Fruit fly (Drosophila melanogaster) whole organism, embryonic: ENCODE results near the gene CG31922.

Experiments used
- Adf1 ChIP-seq: fragments of 200-800 bp; sonication (Bioruptor generic); IDR thresholded peaks from 2 replicates; pipeline ENCODE4 v1.3.6; 2022; ENCODE audit warnings: missing biosample characterization, missing genetic modification characterization
- Atf6 ChIP-seq: fragments of 200-800 bp; sonication (Bioruptor generic); IDR thresholded peaks from 2 replicates; pipeline ENCODE4 v1.3.6; 2022; ENCODE audit warnings: missing biosample characterization, missing genetic modification characterization
- CG10366 ChIP-seq: fragments of 200-800 bp; sonication (Bioruptor generic); IDR thresholded peaks from 2 replicates; pipeline ENCODE4 v1.3.6; 2022; ENCODE audit warnings: missing biosample characterization, missing genetic modification characterization
- CG10462 ChIP-seq: fragments of 200-800 bp; sonication (Bioruptor generic); optimal IDR thresholded peaks from 2 replicates; lab custom pipeline; 2016; ENCODE audit warnings: missing biosample characterization, missing genetic modification characterization
- CG11696 ChIP-seq: fragments of 200-800 bp; sonication (Bioruptor generic); IDR thresholded peaks from 2 replicates; pipeline ENCODE4 v1.3.6; 2022; ENCODE audit warnings: missing biosample characterization, missing genetic modification characterization
- CG12219 ChIP-seq: fragments of 200-800 bp; sonication (Bioruptor generic); optimal IDR thresholded peaks from 3 replicates; lab custom pipeline; 2018; ENCODE audit warnings: missing biosample characterization, mild to moderate bottlenecking, missing genetic modification characterization
- CG12744 ChIP-seq: fragments of 200-800 bp; sonication (Bioruptor generic); optimal IDR thresholded peaks from 2 replicates; lab custom pipeline; 2016; ENCODE audit warnings: missing biosample characterization, missing genetic modification characterization
- CG14710 ChIP-seq: fragments of 200-800 bp; sonication (Bioruptor generic); optimal IDR thresholded peaks from 3 replicates; lab custom pipeline; 2019; ENCODE audit warnings: missing biosample characterization, mild to moderate bottlenecking, missing genetic modification characterization, moderate library complexity
- CG1603 ChIP-seq: fragments of 200-800 bp; sonication (Bioruptor generic); optimal IDR thresholded peaks from 2 replicates; lab custom pipeline; 2019; ENCODE audit warnings: missing biosample characterization, mild to moderate bottlenecking, missing genetic modification characterization, moderate library complexity
- CG16863 ChIP-seq: fragments of 200-800 bp; sonication (Bioruptor generic); optimal IDR thresholded peaks from 3 replicates; lab custom pipeline; 2016; ENCODE audit warnings: missing biosample characterization, missing genetic modification characterization
- CG17186 ChIP-seq: fragments of 200-800 bp; sonication (Bioruptor generic); optimal IDR thresholded peaks from 3 replicates; lab custom pipeline; 2017; ENCODE audit warnings: missing biosample characterization, missing genetic modification reagents, missing genetic modification characterization
- CG2129 ChIP-seq: fragments of 200-800 bp; sonication (Bioruptor generic); IDR thresholded peaks from 2 replicates; pipeline ENCODE4 v1.3.6; 2022; ENCODE audit warnings: missing biosample characterization, missing genetic modification characterization; ENCODE audit not compliant: partially characterized antibody
- CG3065 ChIP-seq: fragments of 200-800 bp; sonication (Bioruptor generic); optimal IDR thresholded peaks from 2 replicates; lab custom pipeline; 2016; ENCODE audit warnings: missing biosample characterization, missing genetic modification characterization
- CG31224 ChIP-seq: fragments of 200-800 bp; sonication (Bioruptor generic); IDR thresholded peaks from 2 replicates; pipeline ENCODE4 v1.3.6; 2022; ENCODE audit warnings: missing biosample characterization, missing genetic modification characterization
- CG33557 ChIP-seq: fragments of 200-800 bp; sonication (Bioruptor generic); optimal IDR thresholded peaks from 2 replicates; lab custom pipeline; 2019; ENCODE audit warnings: missing biosample characterization, mild to moderate bottlenecking, missing genetic modification characterization, moderate library complexity
- CG4854 ChIP-seq: fragments of 200-800 bp; sonication (Bioruptor generic); optimal IDR thresholded peaks from 2 replicates; lab custom pipeline; 2016; ENCODE audit warnings: missing biosample characterization, missing genetic modification characterization, inconsistent platforms
- CG6854 ChIP-seq: fragments of 200-800 bp; sonication (Bioruptor generic); optimal IDR thresholded peaks from 3 replicates; lab custom pipeline; 2017; ENCODE audit warnings: missing biosample characterization, mild to moderate bottlenecking, missing genetic modification characterization
- CG7357 ChIP-seq: fragments of 200-800 bp; sonication (Bioruptor generic); IDR thresholded peaks from 3 replicates; pipeline ENCODE4 v1.3.6; 2022; ENCODE audit warnings: missing biosample characterization, missing genetic modification characterization
- CG7745 ChIP-seq: fragments of 200-800 bp; sonication (Bioruptor generic); optimal IDR thresholded peaks from 2 replicates; lab custom pipeline; 2018; ENCODE audit warnings: missing biosample characterization, mild to moderate bottlenecking, missing genetic modification characterization, moderate library complexity
- Chrac-16 ChIP-seq: fragments of 200-800 bp; sonication (Bioruptor generic); optimal IDR thresholded peaks from 3 replicates; lab custom pipeline; 2016; ENCODE audit warnings: missing biosample characterization, missing genetic modification characterization
- Dip2 ChIP-seq: fragments of 200-800 bp; sonication (Bioruptor generic); IDR thresholded peaks from 2 replicates; pipeline ENCODE4 v1.3.6; 2022; ENCODE audit warnings: missing biosample characterization, missing genetic modification characterization
- Fer3 ChIP-seq: fragments of 200-800 bp; sonication (Bioruptor generic); optimal IDR thresholded peaks from 2 replicates; lab custom pipeline; 2018; ENCODE audit warnings: missing biosample characterization, mild to moderate bottlenecking, missing genetic modification characterization, moderate library complexity
- GATAe ChIP-seq: fragments of 200-800 bp; sonication (Bioruptor generic); conservative IDR thresholded peaks from 2 replicates; pipeline ENCODE4 v1.3.6; 2022; ENCODE audit warnings: missing biosample characterization, missing genetic modification characterization
- Gug ChIP-seq: fragments of 200-800 bp; sonication (Bioruptor generic); IDR thresholded peaks from 4 replicates; pipeline ENCODE4 v1.3.6; 2022; ENCODE audit warnings: missing biosample characterization, missing genetic modification characterization
- HLHmδ ChIP-seq: fragments of 200-800 bp; sonication (Bioruptor generic); optimal IDR thresholded peaks from 2 replicates; lab custom pipeline; 2018; ENCODE audit warnings: missing biosample characterization, mild to moderate bottlenecking, missing genetic modification characterization, moderate library complexity
- Hey ChIP-seq: fragments of 200-800 bp; sonication (Bioruptor generic); optimal IDR thresholded peaks from 3 replicates; lab custom pipeline; 2018; ENCODE audit warnings: missing biosample characterization, mild to moderate bottlenecking, missing genetic modification characterization
- HmgD ChIP-seq: fragments of 200-800 bp; sonication (Bioruptor generic); optimal IDR thresholded peaks from 3 replicates; lab custom pipeline; 2016; ENCODE audit warnings: missing biosample characterization, missing genetic modification characterization
- Hmr ChIP-seq: fragments of 200-800 bp; sonication (Bioruptor generic); optimal IDR thresholded peaks from 3 replicates; lab custom pipeline; 2017; ENCODE audit warnings: mild to moderate bottlenecking, missing biosample characterization, missing genetic modification reagents, missing genetic modification characterization
- Hr3 ChIP-seq: fragments of 200-800 bp; sonication (Bioruptor generic); optimal IDR thresholded peaks from 3 replicates; lab custom pipeline; 2016; ENCODE audit warnings: missing biosample characterization, missing genetic modification characterization
- Hr39 ChIP-seq: fragments of >200 bp; optimal IDR thresholded peaks from 2 replicates; lab custom pipeline; 2017
- PHDP ChIP-seq: fragments of 200-800 bp; sonication (Bioruptor generic); optimal IDR thresholded peaks from 3 replicates; lab custom pipeline; 2018; ENCODE audit warnings: missing biosample characterization, mild to moderate bottlenecking, missing genetic modification characterization, moderate library complexity
- Ptx1 ChIP-seq: fragments of 200-800 bp; sonication (Bioruptor generic); IDR thresholded peaks from 2 replicates; pipeline ENCODE4 v1.3.6; 2022; ENCODE audit warnings: missing biosample characterization, missing genetic modification characterization
- Spps ChIP-seq: fragments of 200-800 bp; sonication (Bioruptor generic); optimal IDR thresholded peaks from 2 replicates; lab custom pipeline; 2018; ENCODE audit warnings: missing biosample characterization, mild to moderate bottlenecking, missing genetic modification characterization
- Sry-δ ChIP-seq: fragments of 200-800 bp; sonication (Bioruptor generic); optimal IDR thresholded peaks from 2 replicates; lab custom pipeline; 2016; ENCODE audit warnings: missing biosample characterization, missing genetic modification characterization
- Trl ChIP-seq, 3 experiments: fragments of >200 bp in 2 of 3; fragments of 200-800 bp in 1 of 3; sonication (Bioruptor generic) in 1 of 3; optimal IDR thresholded peaks; 2 replicates in 1 of 3; 3 replicates in 2 of 3; lab custom pipeline; 2016 to 2017; ENCODE audit warnings: missing biosample characterization in 1 of 3, missing genetic modification characterization in 1 of 3
- Xrp1 ChIP-seq: fragments of 200-800 bp; sonication (Bioruptor generic); IDR thresholded peaks from 2 replicates; pipeline ENCODE4 v1.3.6; 2022; ENCODE audit warnings: missing biosample characterization, missing genetic modification characterization
- amos ChIP-seq: fragments of 200-800 bp; sonication (Bioruptor generic); IDR thresholded peaks from 2 replicates; pipeline ENCODE4 v1.3.6; 2022; ENCODE audit warnings: missing biosample characterization, missing genetic modification characterization; ENCODE audit not compliant: partially characterized antibody
- btn ChIP-seq: fragments of 200-800 bp; sonication (Bioruptor generic); optimal IDR thresholded peaks from 2 replicates; lab custom pipeline; 2016; ENCODE audit warnings: missing biosample characterization, missing genetic modification characterization
- cas ChIP-seq: fragments of 200-800 bp; sonication (Bioruptor generic); IDR thresholded peaks from 2 replicates; pipeline ENCODE4 v1.3.6; 2022; ENCODE audit warnings: missing biosample characterization, missing genetic modification characterization
- ci ChIP-seq: fragments of 200-800 bp; sonication (Bioruptor generic); IDR thresholded peaks from 3 replicates; pipeline ENCODE4 v1.3.6; 2022; ENCODE audit warnings: missing biosample characterization, missing genetic modification characterization
- dysf ChIP-seq: fragments of 200-800 bp; sonication (Bioruptor generic); IDR thresholded peaks from 3 replicates; pipeline ENCODE4 v1.3.6; 2022; ENCODE audit warnings: missing biosample characterization, missing genetic modification characterization
- ftz-f1 ChIP-seq: fragments of 200-800 bp; sonication (Bioruptor generic); optimal IDR thresholded peaks from 2 replicates; lab custom pipeline; 2016; ENCODE audit warnings: missing biosample characterization, missing genetic modification characterization
- inv ChIP-seq: fragments of 200-800 bp; sonication (Bioruptor generic); IDR thresholded peaks from 2 replicates; pipeline ENCODE4 v1.3.6; 2022; ENCODE audit warnings: missing biosample characterization, missing genetic modification characterization; ENCODE audit not compliant: partially characterized antibody
- kni ChIP-seq: fragments of 200-800 bp; sonication (Bioruptor generic); optimal IDR thresholded peaks from 3 replicates; lab custom pipeline; 2017; ENCODE audit warnings: mild to moderate bottlenecking, missing biosample characterization, missing genetic modification reagents, missing genetic modification characterization
- org-1 ChIP-seq: fragments of 200-800 bp; sonication (Bioruptor generic); optimal IDR thresholded peaks from 2 replicates; lab custom pipeline; 2017; ENCODE audit warnings: missing biosample characterization, missing genetic modification characterization
- otp ChIP-seq: fragments of 200-800 bp; sonication (Bioruptor generic); IDR thresholded peaks from 3 replicates; pipeline ENCODE4, ENCODE4 v1.3.6; 2022; ENCODE audit warnings: missing biosample characterization, missing genetic modification characterization
- p53 ChIP-seq: fragments of 200-800 bp; sonication (Bioruptor generic); optimal IDR thresholded peaks from 2 replicates; lab custom pipeline; 2016; ENCODE audit warnings: missing biosample characterization, missing genetic modification characterization
- psq ChIP-seq: fragments of 200-800 bp; sonication (Bioruptor generic); optimal IDR thresholded peaks from 2 replicates; lab custom pipeline; 2017; ENCODE audit warnings: missing biosample characterization, missing genetic modification characterization
- sd ChIP-seq: fragments of 200-800 bp; sonication (Bioruptor generic); optimal IDR thresholded peaks from 3 replicates; lab custom pipeline; 2018; ENCODE audit warnings: missing biosample characterization, mild to moderate bottlenecking, missing genetic modification characterization, moderate library complexity
- sr ChIP-seq: fragments of 200-800 bp; sonication (Bioruptor generic); IDR thresholded peaks from 3 replicates; pipeline ENCODE4 v1.3.6; 2022; ENCODE audit warnings: missing biosample characterization, missing genetic modification characterization
- stwl ChIP-seq: fragments of 200-800 bp; sonication (Bioruptor generic); optimal IDR thresholded peaks from 3 replicates; lab custom pipeline; 2018; ENCODE audit warnings: missing biosample characterization, mild to moderate bottlenecking, missing genetic modification characterization, moderate library complexity
- tin ChIP-seq: fragments of 200-800 bp; sonication (Bioruptor generic); optimal IDR thresholded peaks from 3 replicates; lab custom pipeline; 2016; ENCODE audit warnings: missing biosample characterization, missing genetic modification characterization

The CG31922 gene

DNA sequence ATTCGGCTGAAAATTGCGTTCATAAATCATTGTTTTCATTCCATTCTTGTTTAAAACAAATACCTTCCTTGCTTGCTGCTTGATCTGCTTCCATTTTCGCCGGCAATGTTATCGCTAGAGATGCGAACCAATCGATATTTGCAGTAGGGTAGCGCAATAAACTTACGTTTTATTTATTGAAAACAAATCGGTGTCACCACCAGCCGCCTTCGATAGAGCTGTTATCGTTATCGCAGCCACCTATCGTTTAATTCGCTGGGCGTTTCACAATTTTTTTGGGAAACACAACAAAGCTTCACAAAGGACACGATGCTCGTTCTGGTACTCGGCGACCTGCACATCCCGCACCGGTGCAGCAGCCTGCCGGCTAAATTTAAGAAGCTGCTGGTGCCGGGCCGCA, 19.4 kb upstream of the CG31922 start, which contains the start of the genes Tfb4 and Vps29 (continued):
- no peak for TF ChIP-seq PHDP (tag; lab: Kevin White, UChicago)
- TF ChIP-seq inv (GFP tag; lab: Robert Waterston, UW), result peak; percentile 68
- no peak for TF ChIP-seq org-1
- TF ChIP-seq CG12219, result no peak
- TF ChIP-seq Fer3, result no peak
- peak; percentile 70 for TF ChIP-seq CG2129 (GFP tag; lab: Robert Waterston, UW)
- TF ChIP-seq CG33557, result no peak
- TF ChIP-seq Hr3 (GFP tag; lab: Kevin White, UChicago), result no peak
- TF ChIP-seq CG4854 (GFP tag; lab: Kevin White, UChicago), result peak; percentile 21
- no peak for TF ChIP-seq sd (tag; lab: Kevin White, UChicago)
- TF ChIP-seq CG3065 (GFP tag; lab: Kevin White, UChicago), result peak; percentile 18
- no peak for TF ChIP-seq Adf1 (GFP tag; lab: Robert Waterston, UW)
- TF ChIP-seq cas, result 0 out of 2 replicates have a peak, but pooled peaks have one; percentile 15
- no peak for TF ChIP-seq CG17186
- TF ChIP-seq btn (GFP tag; lab: Kevin White, UChicago), result no peak
- no peak for TF ChIP-seq psq (GFP tag; lab: Kevin White, UChicago)
- peak; percentile 67 for TF ChIP-seq tin (GFP tag; lab: Kevin White, UChicago)
- TF ChIP-seq Trl (optimal IDR thresholded peaks at IDR 0.05; lab: Kevin White, UChicago), result no peak
- TF ChIP-seq Trl (GFP tag; optimal IDR thresholded peaks at IDR 0.05; lab: Kevin White, UChicago), result peak; percentile 58
- no peak for TF ChIP-seq CG7745 (tag; lab: Kevin White, UChicago)
- no peak for TF ChIP-seq kni (GFP tag; lab: Kevin White, UChicago)
- TF ChIP-seq Spps (tag; lab: Kevin White, UChicago), result no peak
- TF ChIP-seq ci (GFP tag; lab: Robert Waterston, UW), result peak; percentile 87
- TF ChIP-seq amos, result peak; percentile 87
- TF ChIP-seq p53 (GFP tag; lab: Kevin White, UChicago), result peak; percentile 7
- TF ChIP-seq GATAe (GFP tag; lab: Robert Waterston, UW), result no peak
- no peak for TF ChIP-seq HLHmδ (GFP tag; lab: Kevin White, UChicago)
- TF ChIP-seq CG6854 (GFP tag; lab: Kevin White, UChicago), result no peak
- no peak for TF ChIP-seq Ptx1 (GFP tag; lab: Robert Waterston, UW)
- peak; percentile 94 for TF ChIP-seq Sry-δ (GFP tag; lab: Kevin White, UChicago)
- peak; percentile 64 for TF ChIP-seq Xrp1 (GFP tag; lab: Robert Waterston, UW)
- peak; percentile 12 for TF ChIP-seq CG16863 (GFP tag; lab: Kevin White, UChicago)
- peak; percentile 54; the same call in 1 of the 2 replicates for TF ChIP-seq Atf6 (GFP tag; lab: Robert Waterston, UW)
- no peak for TF ChIP-seq otp (GFP tag; lab: Robert Waterston, UW)
- no peak for TF ChIP-seq sr (GFP tag; lab: Robert Waterston, UW)
- no peak for TF ChIP-seq Dip2 (GFP tag; lab: Robert Waterston, UW)
- peak; percentile 36; the same call in 1 of the 2 replicates for TF ChIP-seq CG31224 (GFP tag; lab: Robert Waterston, UW)
- TF ChIP-seq CG11696 (GFP tag; lab: Robert Waterston, UW), result no peak
- no peak for TF ChIP-seq Hr39 (lab: Kevin White, UChicago)
- peak; percentile 60; the same call in 1 of the 4 replicates for TF ChIP-seq Gug
- peak; percentile 41; the same call in 1 of the 2 replicates for TF ChIP-seq CG10366 (GFP tag; lab: Robert Waterston, UW)
- no peak for TF ChIP-seq Hmr (GFP tag; lab: Kevin White, UChicago)
- no peak for TF ChIP-seq CG12744 (GFP tag; lab: Kevin White, UChicago)
- TF ChIP-seq HmgD (GFP tag; lab: Kevin White, UChicago), result peak; percentile 59
- TF ChIP-seq CG14710 (tag; lab: Kevin White, UChicago), result peak; percentile 52
- no peak for TF ChIP-seq CG7357
- TF ChIP-seq Hey (tag; lab: Kevin White, UChicago), result no peak
- TF ChIP-seq stwl (tag; lab: Kevin White, UChicago), result peak; percentile 91
- TF ChIP-seq dysf (GFP tag; lab: Robert Waterston, UW), result peak; percentile 15; the same call in 1 of the 3 replicates
- no peak for TF ChIP-seq ftz-f1 (GFP tag; lab: Kevin White, UChicago)
- peak; percentile 49 for TF ChIP-seq Chrac-16 (GFP tag; lab: Kevin White, UChicago)
- no peak for TF ChIP-seq CG10462
- TF ChIP-seq CG1603 (tag; lab: Kevin White, UChicago), result no peak
